Worm (Caenorhabditis elegans): ENCODE results near the gene F35A5.5.
A peak's percentile ranks its signal among the peaks of the same experiment; 100 is the strongest.

F35A5.5 gene

ce11 chrX:3759820-3760219 lies 35.7 kb downstream of the F35A5.5 start:
- TF ChIP-seq hmg-20 (GFP tag; IDR thresholded peaks at IDR 0.05) (no peak), zfh-2 (GFP tag; conservative IDR thresholded peaks at IDR 0.05) (peak; percentile 37; the same call in 1 of the 2 replicates), lir-1 (GFP tag; conservative IDR thresholded peaks at IDR 0.05) (no peak), egl-44 (GFP tag; IDR thresholded peaks at IDR 0.05) (peak; percentile 64; the same call in 1 of the 2 replicates), snpc-1.1 (tag; optimal IDR thresholded peaks at IDR 0.05; ENCODE audit: insufficient read depth) (no peak), F37B4.10 (GFP tag; IDR thresholded peaks at IDR 0.05) (no peak), sea-2 (GFP tag; IDR thresholded peaks at IDR 0.05) (0 out of 2 replicates have a peak, but pooled peaks have one; percentile 42), ekl-4 (GFP tag; IDR thresholded peaks at IDR 0.05) (0 out of 2 replicates have a peak, but pooled peaks have one; percentile 18), Y53G8AR.9 (GFP tag; conservative IDR thresholded peaks at IDR 0.05) (no peak), madf-3 (GFP tag; IDR thresholded peaks at IDR 0.05) (0 out of 2 replicates have a peak, but pooled peaks have one; percentile 44), ceh-40 (GFP tag; IDR thresholded peaks at IDR 0.05) (no peak), ztf-28 (GFP tag; IDR thresholded peaks at IDR 0.05) (no peak)

ce11 chrX:3759345-3759744 lies 36.2 kb downstream of the F35A5.5 start, which contains the start of gene T14G12.6:
Gene T14G12.6 (minus strand): TSS chrX:3759445.
- TF ChIP-seq Y67H2A.10 (GFP tag; conservative IDR thresholded peaks at IDR 0.05) = no peak
- TF ChIP-seq ztf-3 (GFP tag; optimal IDR thresholded peaks at IDR 0.05) = no peak
- no peak for TF ChIP-seq lin-26 (GFP tag; IDR thresholded peaks at IDR 0.05)
- TF ChIP-seq atf-7 (tag; optimal IDR thresholded peaks at IDR 0.05) = no peak

- no peak for TF ChIP-seq tbx-9 (tag; optimal IDR thresholded peaks at IDR 0.05; ENCODE audit: borderline replicate concordance)
- TF ChIP-seq aptf-2 (GFP tag; conservative IDR thresholded peaks at IDR 0.05) = no peak
- TF ChIP-seq cebp-1 (GFP tag; IDR thresholded peaks at IDR 0.05) = no peak
- TF ChIP-seq cebp-1 (tag; optimal IDR thresholded peaks at IDR 0.05) = no peak
- no peak for TF ChIP-seq zim-3 (tag; optimal IDR thresholded peaks at IDR 0.05)
- no peak for TF ChIP-seq rec-8 (tag; optimal IDR thresholded peaks at IDR 0.05)
- TF ChIP-seq dpff-1 (tag; optimal IDR thresholded peaks at IDR 0.05) = no peak
These were observed 37.1 kb downstream of the F35A5.5 start, which contains the start of gene T14G12.12 for ce11 chrX:3758399-3758798. Gene T14G12.12 (minus strand): TSS chrX:3758499.

- no peak for TF ChIP-seq T26A5.8 (tag; optimal IDR thresholded peaks at IDR 0.05)
- no peak for TF ChIP-seq sea-2 (GFP tag; IDR thresholded peaks at IDR 0.05)
These were observed 39.3 kb downstream of the F35A5.5 start for ce11 chrX:3756238-3756637.

ce11 chrX:3755753-3756152 lies 39.8 kb downstream of the F35A5.5 start:
- TF ChIP-seq hlh-26 (GFP tag; conservative IDR thresholded peaks at IDR 0.05) = no peak
- TF ChIP-seq nhr-90 (tag; optimal IDR thresholded peaks at IDR 0.05) = no peak
- TF ChIP-seq ets-4 (GFP tag; optimal IDR thresholded peaks at IDR 0.05) = no peak
- no peak for TF ChIP-seq let-607 (tag; optimal IDR thresholded peaks at IDR 0.05)
- TF ChIP-seq lsl-1 (GFP tag; optimal IDR thresholded peaks at IDR 0.05) = no peak
- no peak for TF ChIP-seq C06A6.2 (GFP tag; conservative IDR thresholded peaks at IDR 0.05)
- no peak for TF ChIP-seq madf-8 (GFP tag; conservative IDR thresholded peaks at IDR 0.05)
- no peak for TF ChIP-seq efl-1 (GFP tag; optimal IDR thresholded peaks at IDR 0.05)
- no peak for TF ChIP-seq madf-10 (tag; optimal IDR thresholded peaks at IDR 0.05)
- TF ChIP-seq pha-4 (tag; optimal IDR thresholded peaks at IDR 0.05) = no peak
- no peak for TF ChIP-seq aptf-3 (GFP tag; IDR thresholded peaks at IDR 0.05)
- no peak for TF ChIP-seq tlf-1 (GFP tag; optimal IDR thresholded peaks at IDR 0.05)
- no peak for TF ChIP-seq let-526 (GFP tag; IDR thresholded peaks at IDR 0.05)
- TF ChIP-seq athp-1 (tag; optimal IDR thresholded peaks at IDR 0.05) = no peak
- TF ChIP-seq B0019.2 (GFP tag; conservative IDR thresholded peaks at IDR 0.05) = no peak
- TF ChIP-seq unc-130 (GFP tag; optimal IDR thresholded peaks at IDR 0.05) = no peak
- TF ChIP-seq egl-44 (GFP tag; IDR thresholded peaks at IDR 0.05) = no peak
- TF ChIP-seq Y79H2A.3 (GFP tag; conservative IDR thresholded peaks at IDR 0.05) = no peak
- TF ChIP-seq ccch-3 (GFP tag; optimal IDR thresholded peaks at IDR 0.05) = no peak
- no peak for TF ChIP-seq F10E7.11 (tag; optimal IDR thresholded peaks at IDR 0.05)

Measured in whole organism, young adult.